Worm (Caenorhabditis elegans) whole organism, young adult: ENCODE results near the gene hrg-10.
A peak's percentile ranks its signal among the peaks of the same experiment; 100 is the strongest.

Experiments
- B0019.2 ChIP-seq: fragments of 200-800 bp; sonication (Bioruptor generic); conservative IDR thresholded peaks from 2 replicates; pipeline ENCODE4 v1.3.6; 2022; ENCODE audit warnings: missing genetic modification reagents, missing genetic modification characterization, missing compliant biosample characterization
- B0261.1 ChIP-seq: sonication (generic microtip); optimal IDR thresholded peaks from 2 replicates; lab custom pipeline; 2016; ENCODE audit warnings: mild to moderate bottlenecking, missing genetic modification characterization, moderate library complexity, missing compliant biosample characterization
- B0336.3 ChIP-seq: fragments of 200-800 bp; sonication (Bioruptor generic); IDR thresholded peaks from 2 replicates; pipeline ENCODE4 v1.3.6; 2022; ENCODE audit warnings: missing genetic modification characterization, missing compliant biosample characterization
- F33H1.4 ChIP-seq: fragments of 200-800 bp; sonication (Bioruptor generic); IDR thresholded peaks from 2 replicates; pipeline ENCODE4 v1.3.6; 2022; ENCODE audit warnings: missing genetic modification reagents, missing genetic modification characterization, missing compliant biosample characterization
- F37B4.10 ChIP-seq: fragments of 200-800 bp; sonication (Bioruptor generic); IDR thresholded peaks from 2 replicates; pipeline ENCODE4 v1.3.6; 2022; ENCODE audit warnings: missing genetic modification characterization, missing compliant biosample characterization
- F39B2.1 ChIP-seq: fragments of 200-800 bp; sonication (Bioruptor generic); IDR thresholded peaks from 2 replicates; pipeline ENCODE4 v1.3.6; 2022; ENCODE audit warnings: missing genetic modification reagents, missing genetic modification characterization, missing compliant biosample characterization
- F52B5.7 ChIP-seq: sonication (generic microtip); optimal IDR thresholded peaks from 2 replicates; lab custom pipeline; 2016; ENCODE audit warnings: mild to moderate bottlenecking, missing genetic modification characterization, missing compliant biosample characterization
- Y53G8AR.9 ChIP-seq: fragments of 200-800 bp; sonication (Bioruptor generic); conservative IDR thresholded peaks from 2 replicates; pipeline ENCODE4 v1.3.6; 2022; ENCODE audit warnings: missing genetic modification reagents, missing genetic modification characterization, missing compliant biosample characterization
- Y56A3A.18 ChIP-seq: fragments of 200-800 bp; sonication (Bioruptor generic); IDR thresholded peaks from 2 replicates; pipeline ENCODE4 v1.3.6; 2022; ENCODE audit warnings: missing genetic modification reagents, missing genetic modification characterization, missing compliant biosample characterization
- Y67H2A.10 ChIP-seq: fragments of 200-800 bp; sonication (Bioruptor generic); conservative IDR thresholded peaks from 2 replicates; pipeline ENCODE4 v1.3.6; 2022; ENCODE audit warnings: missing genetic modification reagents, missing genetic modification characterization, missing compliant biosample characterization
- aptf-3 ChIP-seq: fragments of 200-800 bp; sonication (Bioruptor generic); IDR thresholded peaks from 2 replicates; pipeline ENCODE4 v1.3.6; 2022; ENCODE audit warnings: missing genetic modification characterization, missing compliant biosample characterization
- atf-7 ChIP-seq: sonication (generic microtip); optimal IDR thresholded peaks from 2 replicates; lab custom pipeline; 2017; ENCODE audit warnings: mild to moderate bottlenecking, missing genetic modification characterization, missing compliant biosample characterization
- athp-1 ChIP-seq: sonication (generic microtip); optimal IDR thresholded peaks from 2 replicates; lab custom pipeline; 2017; ENCODE audit warnings: mild to moderate bottlenecking, missing genetic modification characterization, missing compliant biosample characterization
- bed-2 ChIP-seq: fragments of 200-800 bp; sonication (Bioruptor generic); IDR thresholded peaks from 2 replicates; pipeline ENCODE4 v1.3.6; 2022; ENCODE audit warnings: missing genetic modification reagents, missing genetic modification characterization, missing compliant biosample characterization
- cebp-1 ChIP-seq, 2 experiments: fragments of 200-800 bp in 1 of 2; sonication (Bioruptor generic) in 1 of 2; sonication (generic microtip) in 1 of 2; IDR thresholded peaks in 1 of 2; optimal IDR thresholded peaks in 1 of 2; 2 replicates each; pipeline versions ENCODE4 v1.3.6 to Lab custom; 2017 to 2022; ENCODE audit warnings: missing compliant biosample characterization in 2 of 2, missing genetic modification characterization in 2 of 2, mild to moderate bottlenecking in 1 of 2, missing genetic modification reagents in 1 of 2, moderate library complexity in 1 of 2
- cebp-2 ChIP-seq: fragments of 200-800 bp; sonication (Bioruptor generic); IDR thresholded peaks from 2 replicates; pipeline ENCODE4 v1.3.6; 2022; ENCODE audit warnings: missing genetic modification characterization, missing compliant biosample characterization
- ceh-27 ChIP-seq: fragments of 200-800 bp; sonication (Bioruptor generic); optimal IDR thresholded peaks from 2 replicates; lab custom pipeline; 2018; ENCODE audit warnings: mild to moderate bottlenecking, missing genetic modification characterization, moderate library complexity, missing compliant biosample characterization
- ceh-40 ChIP-seq: fragments of 200-800 bp; sonication (Bioruptor generic); IDR thresholded peaks from 2 replicates; pipeline ENCODE4 v1.3.6; 2022; ENCODE audit warnings: missing genetic modification characterization, missing compliant biosample characterization
- ceh-91 ChIP-seq: fragments of 200-800 bp; sonication (Bioruptor generic); IDR thresholded peaks from 2 replicates; pipeline ENCODE4 v1.3.6; 2022; ENCODE audit warnings: missing genetic modification reagents, missing genetic modification characterization, missing compliant biosample characterization
- chd-7 ChIP-seq: sonication (generic microtip); optimal IDR thresholded peaks from 2 replicates; lab custom pipeline; 2016; ENCODE audit warnings: mild to moderate bottlenecking, missing genetic modification characterization, moderate library complexity, missing compliant biosample characterization
- die-1 ChIP-seq: sonication (generic microtip); optimal IDR thresholded peaks from 2 replicates; lab custom pipeline; 2016; ENCODE audit warnings: missing genotype, mild to moderate bottlenecking, missing genetic modification characterization, missing compliant biosample characterization
- dox-1 ChIP-seq: fragments of 200-800 bp; sonication (Bioruptor generic); IDR thresholded peaks from 2 replicates; pipeline ENCODE4 v1.3.6; 2022; ENCODE audit warnings: missing genetic modification reagents, missing genetic modification characterization, missing compliant biosample characterization
- efl-1 ChIP-seq: fragments of 150-350 bp; optimal IDR thresholded peaks from 2 replicates; lab custom pipeline; 2014; ENCODE audit warnings: missing biosample characterization, missing genetic modification reagents, missing genetic modification characterization
- egl-18 ChIP-seq: fragments of 200-800 bp; sonication (Bioruptor generic); IDR thresholded peaks from 2 replicates; pipeline ENCODE4 v1.3.6; 2022; ENCODE audit warnings: missing genetic modification reagents, missing genetic modification characterization, missing compliant biosample characterization
- egl-44 ChIP-seq: fragments of 200-800 bp; sonication (Bioruptor generic); IDR thresholded peaks from 2 replicates; pipeline ENCODE4 v1.3.6; 2022; ENCODE audit warnings: missing genetic modification reagents, missing genetic modification characterization, missing compliant biosample characterization
- fkh-3 ChIP-seq: sonication (generic microtip); optimal IDR thresholded peaks from 2 replicates; lab custom pipeline; 2016; ENCODE audit warnings: mild to moderate bottlenecking, missing genetic modification characterization, missing compliant biosample characterization
- hmg-1.2 ChIP-seq: fragments of 200-800 bp; sonication (Bioruptor generic); IDR thresholded peaks from 2 replicates; pipeline ENCODE4 v1.3.6; 2022; ENCODE audit warnings: missing genetic modification reagents, missing genetic modification characterization, missing compliant biosample characterization
- hmg-20 ChIP-seq: fragments of 200-800 bp; sonication (Bioruptor generic); IDR thresholded peaks from 2 replicates; pipeline ENCODE4 v1.3.6; 2022; ENCODE audit warnings: missing genetic modification reagents, missing genetic modification characterization, missing compliant biosample characterization
- hsf-1 ChIP-seq: fragments of 200-800 bp; sonication (Bioruptor generic); IDR thresholded peaks from 2 replicates; pipeline ENCODE4 v1.3.6; 2022; ENCODE audit warnings: missing genetic modification reagents, missing genetic modification characterization, missing compliant biosample characterization
- let-607 ChIP-seq, 2 experiments: fragments of 200-800 bp in 1 of 2; sonication (Bioruptor generic) in 1 of 2; sonication (generic microtip) in 1 of 2; optimal IDR thresholded peaks; 2 replicates each; lab custom pipeline; 2016 to 2018; ENCODE audit warnings: mild to moderate bottlenecking in 2 of 2, missing compliant biosample characterization in 2 of 2, missing genetic modification characterization in 2 of 2, moderate library complexity in 2 of 2, missing genotype in 1 of 2
- lin-35 ChIP-seq, 3 experiments: fragments of 150-350 bp in 2 of 3; sonication (generic microtip) in 1 of 3; optimal IDR thresholded peaks; 2 replicates each; lab custom pipeline; 2014 to 2018; ENCODE audit warnings: missing biosample characterization in 3 of 3, missing genetic modification characterization in 3 of 3, missing genetic modification reagents in 3 of 3
- lin-54 ChIP-seq: fragments of 200-800 bp; sonication (Bioruptor generic); optimal IDR thresholded peaks from 2 replicates; lab custom pipeline; 2018; ENCODE audit warnings: mild to moderate bottlenecking, missing genetic modification characterization, missing compliant biosample characterization
- madf-6 ChIP-seq: fragments of 200-800 bp; sonication (Bioruptor generic); IDR thresholded peaks from 2 replicates; pipeline ENCODE4 v1.3.6; 2022; ENCODE audit warnings: missing genetic modification reagents, missing genetic modification characterization, missing compliant biosample characterization
- madf-8 ChIP-seq: fragments of 200-800 bp; sonication (Bioruptor generic); conservative IDR thresholded peaks from 2 replicates; pipeline ENCODE4 v1.3.6; 2022; ENCODE audit warnings: missing genetic modification reagents, missing genetic modification characterization, missing compliant biosample characterization
- mcd-1 ChIP-seq: fragments of 200-800 bp; sonication (Bioruptor generic); IDR thresholded peaks from 2 replicates; pipeline ENCODE4 v1.3.6; 2022; ENCODE audit warnings: missing genetic modification reagents, missing genetic modification characterization, missing compliant biosample characterization
- mel-28 ChIP-seq: sonication (generic microtip); optimal IDR thresholded peaks from 2 replicates; lab custom pipeline; 2016; ENCODE audit warnings: borderline replicate concordance, mild to moderate bottlenecking, missing genetic modification characterization, missing compliant biosample characterization
- mxl-1 ChIP-seq: sonication (generic microtip); optimal IDR thresholded peaks from 2 replicates; lab custom pipeline; 2016; ENCODE audit warnings: missing genetic modification characterization, missing compliant biosample characterization
- nfya-2 ChIP-seq: fragments of 200-800 bp; sonication (Bioruptor generic); IDR thresholded peaks from 2 replicates; pipeline ENCODE4 v1.3.6; 2022; ENCODE audit warnings: missing genetic modification reagents, missing genetic modification characterization, missing compliant biosample characterization
- nhr-27 ChIP-seq: fragments of 200-800 bp; sonication (Bioruptor generic); optimal IDR thresholded peaks from 2 replicates; lab custom pipeline; 2018; ENCODE audit warnings: mild to moderate bottlenecking, missing genetic modification characterization, moderate library complexity, missing compliant biosample characterization
- rec-8 ChIP-seq, 2 experiments: sonication (generic microtip); optimal IDR thresholded peaks; 2 replicates each; lab custom pipeline; 2016; ENCODE audit warnings: mild to moderate bottlenecking in 2 of 2, missing genetic modification characterization in 2 of 2, missing genetic modification reagents in 2 of 2, missing genotype in 2 of 2, missing biosample characterization in 1 of 2, missing compliant biosample characterization in 1 of 2, moderate library complexity in 1 of 2
- sdz-38 ChIP-seq: sonication (generic microtip); optimal IDR thresholded peaks from 2 replicates; lab custom pipeline; 2016; ENCODE audit warnings: missing genotype, missing genetic modification characterization, missing compliant biosample characterization
- snpc-1.3 ChIP-seq: sonication (generic microtip); optimal IDR thresholded peaks from 2 replicates; lab custom pipeline; 2017; ENCODE audit warnings: missing genetic modification characterization, mild to moderate bottlenecking, missing compliant biosample characterization, antibody characterized with exemption, moderate library complexity, missing genotype, missing genetic modification reagents; ENCODE audit not compliant: insufficient read depth
- snpc-4 ChIP-seq, 5 experiments: fragments of 150-350 bp in 1 of 5; sonication (generic microtip) in 4 of 5; optimal IDR thresholded peaks; 2 replicates each; lab custom pipeline; 2014 to 2018; ENCODE audit warnings: missing genetic modification characterization in 5 of 5, missing biosample characterization in 3 of 5, antibody characterized with exemption in 2 of 5, mild to moderate bottlenecking in 2 of 5, missing compliant biosample characterization in 2 of 5, missing genotype in 2 of 5, moderate library complexity in 2 of 5, missing genetic modification reagents in 1 of 5
- tbx-9 ChIP-seq: sonication (generic microtip); optimal IDR thresholded peaks from 2 replicates; lab custom pipeline; 2016; ENCODE audit warnings: borderline replicate concordance, missing genetic modification characterization, inconsistent platforms, missing compliant biosample characterization
- ztf-3 ChIP-seq: fragments of 200-800 bp; sonication (Bioruptor generic); optimal IDR thresholded peaks from 2 replicates; lab custom pipeline; 2018; ENCODE audit warnings: mild to moderate bottlenecking, missing genetic modification characterization, missing compliant biosample characterization

hrg-10 gene

DNA sequence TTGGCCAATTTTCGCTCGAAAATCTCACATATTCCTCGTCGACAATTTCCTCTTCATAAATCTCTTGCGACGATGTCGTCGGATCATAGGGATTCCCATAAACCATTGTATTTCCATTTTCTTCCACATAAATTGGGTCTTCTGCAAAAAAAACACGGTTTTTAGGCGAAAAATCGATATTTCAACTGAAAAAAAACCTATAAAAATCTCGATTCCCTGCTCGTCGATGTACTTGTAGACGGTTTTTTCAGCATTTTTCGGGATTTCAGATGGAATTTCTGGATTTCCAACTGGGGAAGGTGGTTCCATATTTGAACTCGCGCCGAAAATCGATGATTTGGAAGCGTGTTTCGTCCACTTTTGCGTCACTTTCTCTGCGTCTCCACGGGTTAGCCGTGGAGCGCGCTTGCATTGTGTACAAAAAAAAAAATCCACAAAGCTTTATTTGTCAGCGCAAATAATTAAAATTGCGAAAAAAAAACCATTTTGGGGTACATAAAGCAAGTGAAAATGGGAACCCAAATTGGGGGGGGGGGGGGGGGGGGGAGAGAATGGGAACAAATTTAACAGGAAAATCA is 10.5 kb upstream of the hrg-10 start, which contains the start of gene Y39B6A.43 (continued):
- peak; percentile 88 for TF ChIP-seq madf-8
- TF ChIP-seq efl-1 = peak; percentile 94
- TF ChIP-seq atf-7 (tag; lab: Kevin White, UChicago) = peak; percentile 95
- peak; percentile 91 for TF ChIP-seq snpc-1.3 (tag; lab: Kevin White, UChicago)
- peak; percentile 96 for TF ChIP-seq F37B4.10 (GFP tag; lab: Robert Waterston, UW)
- TF ChIP-seq dox-1 = peak; percentile 99
- peak; percentile 80 for TF ChIP-seq snpc-4 (GFP tag; optimal IDR thresholded peaks at IDR 0.05; lab: Kevin White, UChicago)
- peak; percentile 63 to 88 (median 84) for TF ChIP-seq snpc-4 (tag; optimal IDR thresholded peaks at IDR 0.05; lab: Kevin White, UChicago)
- TF ChIP-seq die-1 (tag; lab: Kevin White, UChicago) = no peak
- TF ChIP-seq lin-54 (GFP tag; lab: Kevin White, UChicago) = peak; percentile 99
- TF ChIP-seq sdz-38 (tag; lab: Kevin White, UChicago) = no peak
- TF ChIP-seq fkh-3 (tag; lab: Kevin White, UChicago) = no peak
- TF ChIP-seq nfya-2 (GFP tag; lab: Robert Waterston, UW) = 0 out of 2 replicates have a peak, but pooled peaks have one; percentile 51
- TF ChIP-seq tbx-9 (tag; lab: Kevin White, UChicago) = no peak
- peak; percentile 86 for TF ChIP-seq F39B2.1 (GFP tag; lab: Robert Waterston, UW)
- TF ChIP-seq Y56A3A.18 (GFP tag; lab: Robert Waterston, UW) = peak; percentile 94
- peak; percentile 75 for TF ChIP-seq mel-28 (tag; lab: Kevin White, UChicago)
- peak; percentile 86 for TF ChIP-seq F33H1.4 (GFP tag; lab: Robert Waterston, UW)
- peak; percentile 93 for TF ChIP-seq hmg-1.2 (GFP tag; lab: Robert Waterston, UW)
- TF ChIP-seq Y67H2A.10 (GFP tag; lab: Robert Waterston, UW) = peak; percentile 88
- peak in 1 of 2 experiments; percentile 75 for TF ChIP-seq rec-8 (tag; optimal IDR thresholded peaks at IDR 0.05; lab: Kevin White, UChicago)
- peak; percentile 91 for TF ChIP-seq B0019.2 (GFP tag; lab: Robert Waterston, UW)
- TF ChIP-seq B0261.1 (tag; lab: Kevin White, UChicago) = peak; percentile 49
- peak; percentile 87 for TF ChIP-seq ztf-3 (GFP tag; lab: Kevin White, UChicago)
- peak; percentile 93 for TF ChIP-seq egl-18 (GFP tag; lab: Robert Waterston, UW)
- no peak for TF ChIP-seq mxl-1 (tag; lab: Kevin White, UChicago)
- TF ChIP-seq aptf-3 (GFP tag; lab: Robert Waterston, UW) = peak; percentile 90
- TF ChIP-seq madf-6 (GFP tag; lab: Robert Waterston, UW) = peak; percentile 94
- peak; percentile 86 for TF ChIP-seq hsf-1 (GFP tag; lab: Robert Waterston, UW)
- peak; percentile 97 for TF ChIP-seq B0336.3
- peak; percentile 72; the same call in 1 of the 2 replicates for TF ChIP-seq egl-44 (GFP tag; lab: Robert Waterston, UW)
- TF ChIP-seq chd-7 (tag; lab: Kevin White, UChicago) = peak; percentile 97
- TF ChIP-seq cebp-1 (GFP tag; IDR thresholded peaks at IDR 0.05; lab: Robert Waterston, UW) = peak; percentile 83
- TF ChIP-seq cebp-1 (tag; optimal IDR thresholded peaks at IDR 0.05; lab: Kevin White, UChicago) = peak; percentile 94
- peak; percentile 90 for TF ChIP-seq hmg-20
- TF ChIP-seq Y53G8AR.9 (GFP tag; lab: Robert Waterston, UW) = peak; percentile 99
- peak; percentile 90; the same call in 1 of the 2 replicates for TF ChIP-seq cebp-2 (GFP tag; lab: Robert Waterston, UW)
- no peak for TF ChIP-seq nhr-27 (tag; lab: Kevin White, UChicago)
- peak; percentile 100 for TF ChIP-seq mcd-1
- peak; percentile 99 for TF ChIP-seq athp-1 (tag; lab: Kevin White, UChicago)
- TF ChIP-seq lin-35 (GFP tag; optimal IDR thresholded peaks at IDR 0.05; lab: Kevin White, UChicago) = peak; percentile 80 to 99 (median 96)
- peak; percentile 97 for TF ChIP-seq ceh-27
- TF ChIP-seq F52B5.7 (tag; lab: Kevin White, UChicago) = peak; percentile 97
- TF ChIP-seq ceh-91 = peak; percentile 94
- TF ChIP-seq bed-2 = peak; percentile 77
- peak; percentile 82 to 87 for TF ChIP-seq let-607 (tag; optimal IDR thresholded peaks at IDR 0.05; lab: Kevin White, UChicago)
- peak; percentile 58; the same call in 1 of the 2 replicates for TF ChIP-seq ceh-40 (GFP tag; lab: Robert Waterston, UW)
